Worm (Caenorhabditis elegans): Measurements from ENCODE around the gene C06A1.3.
A peak's percentile ranks its signal among the peaks of the same experiment; 100 is the strongest.

C06A1.3 gene

ce11 chrII:10558962-10559415 lies 13.1 kb upstream of the C06A1.3 start (continued):
- TF ChIP-seq dsc-1 (tag; optimal IDR thresholded peaks at IDR 0.05) (peak; percentile 70), jun-1 (tag; optimal IDR thresholded peaks at IDR 0.05) (peak; percentile 43), alr-1 (tag; optimal IDR thresholded peaks at IDR 0.05; ENCODE audit: borderline replicate concordance) (no peak), mab-9 (GFP tag; IDR thresholded peaks at IDR 0.05) (peak; percentile 87), nhr-11 (tag; optimal IDR thresholded peaks at IDR 0.05) (peak; percentile 61), F16B12.6 (tag; optimal IDR thresholded peaks at IDR 0.05) (no peak), nhr-76 (tag; optimal IDR thresholded peaks at IDR 0.05) (no peak), lsy-2 (tag; optimal IDR thresholded peaks at IDR 0.05) (peak; percentile 67 to 68), hpl-2 (GFP tag; optimal IDR thresholded peaks at IDR 0.05) (no peak), lin-13 (GFP tag; optimal IDR thresholded peaks at IDR 0.05) (peak; percentile 62), nhr-28 (tag; optimal IDR thresholded peaks at IDR 0.05) (no peak), nhr-77 (tag; optimal IDR thresholded peaks at IDR 0.05) (no peak), irx-1 (tag; optimal IDR thresholded peaks at IDR 0.05) (peak; percentile 78), sup-37 (GFP tag; optimal IDR thresholded peaks at IDR 0.05) (peak; percentile 51), nhr-20 (tag; optimal IDR thresholded peaks at IDR 0.05) (peak; percentile 95), egl-27 (tag; optimal IDR thresholded peaks at IDR 0.05) (no peak), nhr-90 (tag; optimal IDR thresholded peaks at IDR 0.05; ENCODE audit: poor library complexity) (peak; percentile 79), fos-1 (tag; optimal IDR thresholded peaks at IDR 0.05) (no peak), ztf-11 (tag; optimal IDR thresholded peaks at IDR 0.05) (peak in 1 of 2 experiments; percentile 79), hlh-17 (GFP tag; optimal IDR thresholded peaks at IDR 0.05; ENCODE audit: borderline replicate concordance) (no peak), C16A3.4 (tag; optimal IDR thresholded peaks at IDR 0.05) (peak; percentile 78), lin-14 (GFP tag; optimal IDR thresholded peaks at IDR 0.05) (peak; percentile 97), pax-3 (tag; optimal IDR thresholded peaks at IDR 0.05) (peak; percentile 77), zip-4 (GFP tag; optimal IDR thresholded peaks at IDR 0.05) (peak; percentile 53), hlh-4 (tag; optimal IDR thresholded peaks at IDR 0.05) (no peak), tlp-1 (tag; optimal IDR thresholded peaks at IDR 0.05) (no peak), ets-5 (GFP tag; IDR thresholded peaks at IDR 0.05) (no peak), ceh-63 (GFP tag; optimal IDR thresholded peaks at IDR 0.05) (no peak), ceh-82 (tag; optimal IDR thresholded peaks at IDR 0.05) (peak; percentile 12 to 56 (median 37)), lin-15B (tag; optimal IDR thresholded peaks at IDR 0.05) (no peak), tbx-2 (tag; optimal IDR thresholded peaks at IDR 0.05) (peak; percentile 86), swsn-7 (tag; optimal IDR thresholded peaks at IDR 0.05) (peak; percentile 83), ztf-4 (tag; optimal IDR thresholded peaks at IDR 0.05) (peak; percentile 76), ceh-8 (GFP tag; optimal IDR thresholded peaks at IDR 0.05) (no peak), rnt-1 (tag; optimal IDR thresholded peaks at IDR 0.05) (peak; percentile 89), ama-1 (optimal IDR thresholded peaks at IDR 0.05) (peak; percentile 58), aly-2 (tag; optimal IDR thresholded peaks at IDR 0.05) (no peak), nhr-237 (tag; optimal IDR thresholded peaks at IDR 0.05) (no peak), lin-35 (GFP tag; optimal IDR thresholded peaks at IDR 0.05) (peak; percentile 66 to 78), lin-39 (tag; optimal IDR thresholded peaks at IDR 0.05) (peak; percentile 64), mep-1 (tag; optimal IDR thresholded peaks at IDR 0.05) (peak; percentile 82), mef-2 (tag; optimal IDR thresholded peaks at IDR 0.05) (no peak), vab-15 (tag; optimal IDR thresholded peaks at IDR 0.05) (no peak), sptf-1 (tag; optimal IDR thresholded peaks at IDR 0.05) (no peak), lir-3 (tag; optimal IDR thresholded peaks at IDR 0.05; ENCODE audit: poor library complexity) (peak; percentile 78), ceh-90 (tag; optimal IDR thresholded peaks at IDR 0.05) (no peak), ceh-88 (GFP tag; IDR thresholded peaks at IDR 0.05) (peak; percentile 80), fkh-10 (GFP tag; optimal IDR thresholded peaks at IDR 0.05) (peak; percentile 10), blmp-1 (tag; optimal IDR thresholded peaks at IDR 0.05) (peak; percentile 77), nhr-19 (GFP tag; conservative IDR thresholded peaks at IDR 0.05) (peak; percentile 87), egl-13 (tag; optimal IDR thresholded peaks at IDR 0.05) (peak; percentile 51), snu-23 (GFP tag; optimal IDR thresholded peaks at IDR 0.05) (peak; percentile 93), efl-1 (optimal IDR thresholded peaks at IDR 0.05) (peak; percentile 44 to 58), efl-1 (GFP tag; optimal IDR thresholded peaks at IDR 0.05 in 1 of 2) (peak; percentile 57 to 95)

All from whole organism, L1 larva.